Fruit fly (Drosophila melanogaster) whole organism, wandering third instar larva: Measurements from ENCODE around the gene CG17440.

Source experiments
- Dfd ChIP-seq: fragments of >200 bp; optimal IDR thresholded peaks from 2 replicates; lab custom pipeline; 2017; ENCODE audit warnings: missing biosample characterization, missing genetic modification characterization
- tai ChIP-seq: sonication (Bioruptor generic); optimal IDR thresholded peaks from 2 replicates; lab custom pipeline; 2016; ENCODE audit warnings: missing biosample characterization, missing genetic modification characterization
- usp ChIP-seq: fragments of >200 bp; optimal IDR thresholded peaks from 2 replicates; lab custom pipeline; 2017; ENCODE audit warnings: missing biosample characterization, missing genetic modification characterization

dm6 chrX:9250161-9250831 is 19.4 kb downstream of the CG17440 start, which contains the start of gene CG17754:
- TF ChIP-seq Dfd (GFP tag; lab: Kevin White, UChicago) (no peak), usp (no peak), tai (GFP tag; lab: Kevin White, UChicago) (no peak)
